Worm (Caenorhabditis elegans): ENCODE measurements around the gene K06H6.5.

The K06H6.5 gene

DNA sequence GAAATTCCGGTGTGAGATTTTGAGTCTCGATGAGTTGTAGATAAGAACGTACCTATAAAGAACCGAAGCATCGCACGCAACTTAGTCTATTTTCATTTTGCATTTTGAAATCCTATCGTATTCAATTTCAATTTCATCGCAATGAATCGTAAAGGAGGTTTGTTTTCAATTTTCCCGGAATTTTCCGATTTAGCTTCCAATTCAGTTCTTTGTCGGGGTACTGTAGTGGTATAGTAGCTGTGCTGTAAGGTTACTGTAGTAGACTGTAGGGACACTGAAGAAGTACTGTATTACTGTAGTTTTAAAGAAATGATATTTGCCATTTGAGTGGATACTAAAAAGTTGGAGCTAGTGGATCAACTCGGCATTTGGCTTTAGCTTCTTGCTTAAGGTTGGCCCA is 23.6 kb downstream of the K06H6.5 start:
- TF ChIP-seq ztf-4 (tag; optimal IDR thresholded peaks at IDR 0.05) (no peak), efl-1 (optimal IDR thresholded peaks at IDR 0.05) (no peak), efl-1 (GFP tag; optimal IDR thresholded peaks at IDR 0.05 in 1 of 2) (peak in 1 of 2 experiments; percentile 3)

DNA sequence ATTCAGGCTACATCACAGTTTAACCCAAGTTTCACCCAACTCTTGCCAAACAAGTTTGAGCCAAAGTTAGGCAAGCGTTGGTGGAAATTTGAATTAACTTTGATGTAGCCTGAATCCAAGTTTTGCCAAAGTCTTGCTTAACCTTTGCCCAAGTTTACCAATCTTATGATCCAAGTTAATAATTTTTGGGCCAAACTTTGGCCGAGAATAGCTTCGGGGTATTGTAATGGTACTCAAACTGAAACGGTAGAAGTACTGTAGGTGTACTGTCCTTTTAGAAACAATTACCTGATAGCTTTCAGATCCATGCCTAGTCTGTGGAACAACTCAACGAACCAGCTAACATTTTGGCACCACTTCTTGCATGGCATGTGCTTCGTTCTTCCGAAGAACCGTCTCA is 24.1 kb downstream of the K06H6.5 start, which contains the start of gene nhr-251:
TSS of gene nhr-251 (plus strand) at position 301 of the 400 bp plus-strand sequence.
- TF ChIP-seq aly-2 (tag; optimal IDR thresholded peaks at IDR 0.05) (no peak), grh-1 (GFP tag; IDR thresholded peaks at IDR 0.05) (no peak), lin-39 (tag; optimal IDR thresholded peaks at IDR 0.05) (no peak), ama-1 (optimal IDR thresholded peaks at IDR 0.05) (no peak), sox-4 (tag; optimal IDR thresholded peaks at IDR 0.05) (no peak), egl-27 (tag; optimal IDR thresholded peaks at IDR 0.05) (no peak), nhr-237 (tag; optimal IDR thresholded peaks at IDR 0.05) (no peak), C04F5.9 (tag; optimal IDR thresholded peaks at IDR 0.05) (no peak), Y116A8C.19 (tag; optimal IDR thresholded peaks at IDR 0.05; ENCODE audit: borderline replicate concordance) (no peak), nhr-84 (tag; optimal IDR thresholded peaks at IDR 0.05) (no peak), fkh-8 (tag; optimal IDR thresholded peaks at IDR 0.05) (no peak), unc-98 (GFP tag; IDR thresholded peaks at IDR 0.05) (no peak), unc-86 (tag; optimal IDR thresholded peaks at IDR 0.05) (no peak), hlh-4 (tag; optimal IDR thresholded peaks at IDR 0.05) (no peak)

DNA sequence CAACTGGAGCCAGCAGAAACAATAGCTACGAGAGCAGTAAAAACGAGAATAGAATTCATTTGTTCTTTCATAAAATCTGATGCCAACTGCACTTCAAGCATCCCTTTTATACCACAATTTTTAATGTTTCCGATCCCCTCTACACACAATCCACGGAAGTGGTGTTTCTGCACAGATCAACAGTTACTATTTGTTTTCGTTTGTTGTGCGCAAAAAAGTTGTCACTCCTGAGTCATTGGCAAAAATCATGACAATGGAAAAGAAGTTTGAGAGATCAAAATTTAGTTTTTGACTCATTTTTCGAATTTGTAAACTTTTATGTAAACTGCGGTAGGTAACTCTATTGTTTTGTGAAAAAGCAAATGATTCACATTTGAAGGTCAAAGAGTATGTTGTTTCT is 27.9 kb downstream of the K06H6.5 start, which contains the start of gene srlf-37:
TSS of gene srlf-37 (minus strand) at position 101 of the 400 bp plus-strand sequence.
- no peak for TF ChIP-seq lin-39 (tag; optimal IDR thresholded peaks at IDR 0.05)
- TF ChIP-seq mdl-1 (tag; optimal IDR thresholded peaks at IDR 0.05) = no peak
- no peak for TF ChIP-seq tlp-1 (tag; optimal IDR thresholded peaks at IDR 0.05)
- no peak for TF ChIP-seq nhr-84 (tag; optimal IDR thresholded peaks at IDR 0.05)
- TF ChIP-seq F16B12.6 (tag; optimal IDR thresholded peaks at IDR 0.05) = no peak
- no peak for TF ChIP-seq fkh-8 (tag; optimal IDR thresholded peaks at IDR 0.05)
- no peak for TF ChIP-seq grh-1 (GFP tag; IDR thresholded peaks at IDR 0.05)
- no peak for TF ChIP-seq C04F5.9 (tag; optimal IDR thresholded peaks at IDR 0.05)
- TF ChIP-seq irx-1 (tag; optimal IDR thresholded peaks at IDR 0.05) = no peak
- TF ChIP-seq nhr-20 (tag; optimal IDR thresholded peaks at IDR 0.05) = no peak
- no peak for TF ChIP-seq pqm-1 (tag; optimal IDR thresholded peaks at IDR 0.05)
- TF ChIP-seq aha-1 (tag; optimal IDR thresholded peaks at IDR 0.05) = no peak

DNA sequence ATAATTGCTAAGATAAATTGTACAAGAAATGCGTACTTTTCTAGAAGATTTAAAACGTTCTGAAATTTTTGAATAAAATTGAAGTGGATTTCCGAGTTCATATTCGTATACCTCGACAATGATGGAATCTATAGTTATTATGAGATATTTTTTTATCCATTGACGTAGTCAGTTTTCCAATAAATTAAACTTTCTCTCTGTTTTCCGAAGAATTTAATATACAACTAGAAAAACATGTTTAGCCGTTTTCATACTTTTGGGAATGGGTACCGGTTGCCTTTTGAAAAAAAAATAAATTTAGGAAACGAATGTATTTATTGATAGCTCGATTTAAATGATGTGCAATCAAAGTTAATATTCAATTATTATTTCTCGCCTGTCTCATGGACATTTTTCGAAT is 32.7 kb downstream of the K06H6.5 start, which contains the start of gene srw-109:
TSS of gene srw-109 (minus strand) at position 101 of the 400 bp plus-strand sequence.
- TF ChIP-seq unc-86 (tag; optimal IDR thresholded peaks at IDR 0.05) (no peak), mab-9 (GFP tag; IDR thresholded peaks at IDR 0.05) (no peak), grh-1 (GFP tag; IDR thresholded peaks at IDR 0.05) (no peak), ceh-82 (tag; optimal IDR thresholded peaks at IDR 0.05) (no peak), unc-130 (tag; optimal IDR thresholded peaks at IDR 0.05) (no peak), ets-5 (GFP tag; IDR thresholded peaks at IDR 0.05) (no peak), efl-1 (optimal IDR thresholded peaks at IDR 0.05) (no peak), efl-1 (GFP tag; optimal IDR thresholded peaks at IDR 0.05 in 1 of 2) (no peak), dsc-1 (tag; optimal IDR thresholded peaks at IDR 0.05) (no peak), zip-4 (GFP tag; optimal IDR thresholded peaks at IDR 0.05) (no peak), ceh-8 (GFP tag; optimal IDR thresholded peaks at IDR 0.05) (no peak), unc-98 (GFP tag; IDR thresholded peaks at IDR 0.05) (no peak), ceh-90 (tag; optimal IDR thresholded peaks at IDR 0.05) (no peak), sptf-1 (tag; optimal IDR thresholded peaks at IDR 0.05) (no peak), irx-1 (tag; optimal IDR thresholded peaks at IDR 0.05) (no peak), rnt-1 (tag; optimal IDR thresholded peaks at IDR 0.05) (no peak), hlh-17 (GFP tag; optimal IDR thresholded peaks at IDR 0.05; ENCODE audit: borderline replicate concordance) (no peak)

DNA sequence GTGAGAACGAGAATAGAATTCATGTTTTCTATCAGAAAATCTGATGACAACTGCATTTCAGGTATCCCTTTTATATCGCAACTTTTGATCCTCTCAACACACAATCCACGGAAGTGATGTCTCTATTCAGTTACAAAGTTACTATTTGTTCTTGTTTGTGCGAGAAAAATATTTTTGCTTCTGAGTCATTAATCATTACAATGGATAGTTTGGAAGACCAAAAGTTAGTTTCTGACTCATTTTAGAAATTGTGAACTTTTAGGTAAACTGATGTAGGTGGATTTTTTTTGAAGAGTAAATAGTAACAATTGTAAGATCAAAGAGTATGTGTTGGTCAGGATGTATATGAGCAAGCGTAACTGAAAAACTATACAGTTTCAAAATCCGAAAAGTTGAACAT is 33.5 kb downstream of the K06H6.5 start, which contains the start of gene srlf-36:
TSS of gene srlf-36 (minus strand) at position 101 of the 400 bp plus-strand sequence.
- TF ChIP-seq nhr-28 (tag; optimal IDR thresholded peaks at IDR 0.05) (no peak), nhr-12 (tag; optimal IDR thresholded peaks at IDR 0.05) (no peak), fkh-8 (tag; optimal IDR thresholded peaks at IDR 0.05) (no peak), unc-30 (tag; optimal IDR thresholded peaks at IDR 0.05) (no peak)

All from whole organism, L1 larva.